Worm (Caenorhabditis elegans): ENCODE results near the gene F14H8.4.

Gene F14H8.4

ce11 chrV:15057724-15058123 is 34.1 kb downstream of the F14H8.4 start:
- no peak for TF ChIP-seq unc-62 (GFP tag; optimal IDR thresholded peaks at IDR 0.05)

ce11 chrV:15058423-15058822 is 34.8 kb downstream of the F14H8.4 start:
- no peak for TF ChIP-seq unc-62 (GFP tag; optimal IDR thresholded peaks at IDR 0.05)

- no peak for TF ChIP-seq unc-62 (GFP tag; optimal IDR thresholded peaks at IDR 0.05)
Measured at ce11 chrV:15058965-15059364, 35.3 kb downstream of the F14H8.4 start.

ce11 chrV:15059534-15059933 is 35.9 kb downstream of the F14H8.4 start, which contains the start of the genes mcm-3 and C25D7.15:
Gene mcm-3 (minus strand): TSS chrV:15059599.
Gene C25D7.15 (plus strand): TSS chrV:15059808.
- no peak for TF ChIP-seq unc-62 (GFP tag; optimal IDR thresholded peaks at IDR 0.05)

ce11 chrV:15060595-15060994 is 37.0 kb downstream of the F14H8.4 start:
- no peak for TF ChIP-seq unc-62 (GFP tag; optimal IDR thresholded peaks at IDR 0.05)

- no peak for TF ChIP-seq unc-62 (GFP tag; optimal IDR thresholded peaks at IDR 0.05)
Measured at ce11 chrV:15063987-15064386, 40.3 kb downstream of the F14H8.4 start, which contains the start of gene rap-2. Gene rap-2 (minus strand): TSS chrV:15064087.

ce11 chrV:15065068-15065744 is 41.6 kb downstream of the F14H8.4 start, which contains the start of gene C25D7.9:
Gene C25D7.9 (plus strand): TSS chrV:15065135.
- no peak for TF ChIP-seq unc-62 (GFP tag; optimal IDR thresholded peaks at IDR 0.05)

- TF ChIP-seq unc-62 (GFP tag; optimal IDR thresholded peaks at IDR 0.05), result no peak
Measured at ce11 chrV:15065837-15066348, 42.2 kb downstream of the F14H8.4 start, which contains the start of gene otub-1. Gene otub-1 (plus strand): TSS chrV:15066298.

- TF ChIP-seq unc-62 (GFP tag; optimal IDR thresholded peaks at IDR 0.05), result no peak
Measured at ce11 chrV:15067165-15067564, 43.5 kb downstream of the F14H8.4 start, which contains the start of gene C25D7.10. Gene C25D7.10 (plus strand): TSS chrV:15067465.

- TF ChIP-seq unc-62 (GFP tag; optimal IDR thresholded peaks at IDR 0.05), result no peak
Measured at ce11 chrV:15068378-15068777, 44.7 kb downstream of the F14H8.4 start, which contains the start of gene dnj-3. Gene dnj-3 (plus strand): TSS chrV:15068678.

- no peak for TF ChIP-seq unc-62 (GFP tag; optimal IDR thresholded peaks at IDR 0.05)
Measured at ce11 chrV:15069435-15069985, 45.9 kb downstream of the F14H8.4 start.

- no peak for TF ChIP-seq unc-62 (GFP tag; optimal IDR thresholded peaks at IDR 0.05)
Measured at ce11 chrV:15071015-15071810, 47.6 kb downstream of the F14H8.4 start, which contains the start of gene unc-76. Gene unc-76 (plus strand): TSS chrV:15071760.

ce11 chrV:15072738-15073137 is 49.1 kb downstream of the F14H8.4 start:
- no peak for TF ChIP-seq unc-62 (GFP tag; optimal IDR thresholded peaks at IDR 0.05)

Measured in whole organism, dauer.